Worm (Caenorhabditis elegans): ENCODE measurements around the gene rmd-3.
A peak's percentile ranks its signal among the peaks of the same experiment; 100 is the strongest.

Gene rmd-3

ce11 chrII:11349892-11350291 is 10.5 kb upstream of the rmd-3 start, which contains the start of gene dph-5:
Gene dph-5 (plus strand): TSS chrII:11350192.
- TF ChIP-seq M03D4.4 (tag; optimal IDR thresholded peaks at IDR 0.05) (no peak), ceh-83 (GFP tag; optimal IDR thresholded peaks at IDR 0.05) (no peak), elt-3 (tag; optimal IDR thresholded peaks at IDR 0.05) (no peak), blmp-1 (tag; optimal IDR thresholded peaks at IDR 0.05) (no peak), tbx-8 (GFP tag; optimal IDR thresholded peaks at IDR 0.05) (no peak), lin-32 (GFP tag; optimal IDR thresholded peaks at IDR 0.05) (no peak), snpc-4 (tag; optimal IDR thresholded peaks at IDR 0.05) (no peak), pha-4 (tag; optimal IDR thresholded peaks at IDR 0.05) (no peak), mab-5 (tag; optimal IDR thresholded peaks at IDR 0.05) (no peak), flh-1 (GFP tag; optimal IDR thresholded peaks at IDR 0.05) (no peak), nhr-28 (tag; optimal IDR thresholded peaks at IDR 0.05) (no peak), ceh-43 (GFP tag; optimal IDR thresholded peaks at IDR 0.05) (no peak), nhr-76 (tag; optimal IDR thresholded peaks at IDR 0.05) (no peak), elt-1 (tag; optimal IDR thresholded peaks at IDR 0.05; ENCODE audit: borderline replicate concordance, insufficient read depth) (no peak), mep-1 (tag; optimal IDR thresholded peaks at IDR 0.05) (no peak), ham-2 (GFP tag; optimal IDR thresholded peaks at IDR 0.05) (no peak), nhr-2 (tag; optimal IDR thresholded peaks at IDR 0.05) (no peak), lin-13 (tag; optimal IDR thresholded peaks at IDR 0.05) (no peak), mls-2 (tag; optimal IDR thresholded peaks at IDR 0.05) (no peak)

ce11 chrII:11347878-11348556 is 8.6 kb upstream of the rmd-3 start, which contains the start of the genes B0491.6 and pigm-1:
Gene B0491.6 (minus strand): TSS chrII:11348343.
Gene pigm-1 (plus strand): TSS chrII:11348445.
- TF ChIP-seq unc-120 (tag; optimal IDR thresholded peaks at IDR 0.05; ENCODE audit: poor library complexity, severe bottlenecking) (peak; percentile 68), ztf-11 (tag; optimal IDR thresholded peaks at IDR 0.05) (no peak), pha-4 (tag; optimal IDR thresholded peaks at IDR 0.05) (peak; percentile 44), mls-2 (tag; optimal IDR thresholded peaks at IDR 0.05) (peak; percentile 17), unc-39 (tag; optimal IDR thresholded peaks at IDR 0.05) (no peak), nhr-12 (tag; optimal IDR thresholded peaks at IDR 0.05) (no peak), mep-1 (tag; optimal IDR thresholded peaks at IDR 0.05) (peak; percentile 1), nhr-237 (tag; optimal IDR thresholded peaks at IDR 0.05) (peak; percentile 77), ces-1 (GFP tag; optimal IDR thresholded peaks at IDR 0.05) (peak; percentile 91), ham-2 (GFP tag; optimal IDR thresholded peaks at IDR 0.05) (peak; percentile 62)

- TF ChIP-seq nhr-28 (tag; optimal IDR thresholded peaks at IDR 0.05) = no peak
- TF ChIP-seq elt-3 (tag; optimal IDR thresholded peaks at IDR 0.05) = no peak
- TF ChIP-seq ceh-43 (GFP tag; optimal IDR thresholded peaks at IDR 0.05) = peak; percentile 70
- peak; percentile 78 for TF ChIP-seq sptf-1 (tag; optimal IDR thresholded peaks at IDR 0.05)
- TF ChIP-seq elt-1 (tag; optimal IDR thresholded peaks at IDR 0.05; ENCODE audit: borderline replicate concordance, insufficient read depth) = no peak
- peak; percentile 42 for TF ChIP-seq hlh-1 (tag; optimal IDR thresholded peaks at IDR 0.05)
- TF ChIP-seq nhr-2 (tag; optimal IDR thresholded peaks at IDR 0.05) = no peak
- peak; percentile 86 for TF ChIP-seq lsy-2 (tag; optimal IDR thresholded peaks at IDR 0.05)
- TF ChIP-seq nhr-76 (tag; optimal IDR thresholded peaks at IDR 0.05) = no peak
- TF ChIP-seq blmp-1 (tag; optimal IDR thresholded peaks at IDR 0.05) = no peak
- TF ChIP-seq M03D4.4 (tag; optimal IDR thresholded peaks at IDR 0.05) = peak; percentile 77
- TF ChIP-seq zip-8 (tag; optimal IDR thresholded peaks at IDR 0.05) = no peak
- TF ChIP-seq unc-120 (tag; optimal IDR thresholded peaks at IDR 0.05; ENCODE audit: poor library complexity, severe bottlenecking) = peak; percentile 15
- TF ChIP-seq mep-1 (tag; optimal IDR thresholded peaks at IDR 0.05) = peak; percentile 86
- no peak for TF ChIP-seq lin-32 (GFP tag; optimal IDR thresholded peaks at IDR 0.05)
- peak; percentile 63 for TF ChIP-seq ces-1 (GFP tag; optimal IDR thresholded peaks at IDR 0.05)
- peak; percentile 62 for TF ChIP-seq lin-13 (tag; optimal IDR thresholded peaks at IDR 0.05)
- peak; percentile 64 for TF ChIP-seq pha-4 (tag; optimal IDR thresholded peaks at IDR 0.05)
- no peak for TF ChIP-seq mab-5 (tag; optimal IDR thresholded peaks at IDR 0.05)
- TF ChIP-seq unc-62 (GFP tag; optimal IDR thresholded peaks at IDR 0.05) = peak; percentile 3
- peak; percentile 10 for TF ChIP-seq bed-3 (GFP tag; optimal IDR thresholded peaks at IDR 0.05)
- TF ChIP-seq nhr-237 (tag; optimal IDR thresholded peaks at IDR 0.05) = peak; percentile 78
- no peak for TF ChIP-seq cnd-1 (tag; optimal IDR thresholded peaks at IDR 0.05)
- TF ChIP-seq drap-1 (GFP tag; optimal IDR thresholded peaks at IDR 0.05) = no peak
- TF ChIP-seq snpc-4 (tag; optimal IDR thresholded peaks at IDR 0.05) = no peak
- TF ChIP-seq mls-2 (tag; optimal IDR thresholded peaks at IDR 0.05) = peak; percentile 36
- TF ChIP-seq ceh-83 (GFP tag; optimal IDR thresholded peaks at IDR 0.05) = no peak
- TF ChIP-seq tbx-8 (GFP tag; optimal IDR thresholded peaks at IDR 0.05) = no peak
Observed at ce11 chrII:11345570-11346029, 6.2 kb upstream of the rmd-3 start, which contains the start of gene nduf-11. Gene nduf-11 (minus strand): TSS chrII:11345620.

All from whole organism, mixed stage, embryonic.